Fruit fly (Drosophila melanogaster): ENCODE measurements around the gene Scp2.
A peak's percentile ranks its signal among the peaks of the same experiment; 100 is the strongest.

Scp2 gene

dm6 chr3R:16614241-16614640 lies 30.8 kb upstream of the Scp2 start, which contains the start of gene CG10340 (continued):
- TF ChIP-seq CG10267 (tag; optimal IDR thresholded peaks at IDR 0.05): peak; percentile 17
- TF ChIP-seq nerfin-2 (GFP tag; IDR thresholded peaks at IDR 0.05; ENCODE audit: partially characterized antibody): peak; percentile 59
- TF ChIP-seq Sry-δ (GFP tag; optimal IDR thresholded peaks at IDR 0.05): peak; percentile 81
- 0 out of 2 replicates have a peak, but pooled peaks have one; percentile 39 for TF ChIP-seq CG32532 (GFP tag; IDR thresholded peaks at IDR 0.05)
- TF ChIP-seq sima (GFP tag; optimal IDR thresholded peaks at IDR 0.05): no peak
- TF ChIP-seq CG14710 (tag; optimal IDR thresholded peaks at IDR 0.05): peak; percentile 51
- TF ChIP-seq vnd (GFP tag; IDR thresholded peaks at IDR 0.05; ENCODE audit: partially characterized antibody): peak; percentile 72; the same call in 2 of the 3 replicates
- TF ChIP-seq CG7357 (GFP tag; IDR thresholded peaks at IDR 0.05): no peak
- TF ChIP-seq CG2116 (GFP tag; optimal IDR thresholded peaks at IDR 0.05): peak; percentile 60
- TF ChIP-seq Rfx (GFP tag; IDR thresholded peaks at IDR 0.05): peak; percentile 65
- TF ChIP-seq fru (optimal IDR thresholded peaks at IDR 0.05): no peak
- TF ChIP-seq CG3995 (GFP tag; optimal IDR thresholded peaks at IDR 0.05): peak; percentile 60
- TF ChIP-seq amos (GFP tag; IDR thresholded peaks at IDR 0.05; ENCODE audit: partially characterized antibody): peak; percentile 83
- TF ChIP-seq NC2α (GFP tag; optimal IDR thresholded peaks at IDR 0.05): no peak
- TF ChIP-seq CG9215 (GFP tag; IDR thresholded peaks at IDR 0.05): no peak
- TF ChIP-seq dm (GFP tag; optimal IDR thresholded peaks at IDR 0.05): peak; percentile 41
- TF ChIP-seq Opbp (GFP tag; IDR thresholded peaks at IDR 0.05; ENCODE audit: partially characterized antibody): peak; percentile 87
- TF ChIP-seq grau (tag; optimal IDR thresholded peaks at IDR 0.05): no peak
- peak; percentile 3 for TF ChIP-seq CG18764 (GFP tag; optimal IDR thresholded peaks at IDR 0.05)
- peak in 1 of 2 experiments; percentile 99 for TF ChIP-seq Pdp1 (GFP tag; optimal IDR thresholded peaks at IDR 0.05)
- peak; percentile 33 for TF ChIP-seq tin (GFP tag; optimal IDR thresholded peaks at IDR 0.05)
- TF ChIP-seq pb (GFP tag; optimal IDR thresholded peaks at IDR 0.05): no peak
- peak; percentile 63 to 91 for TF ChIP-seq crp (GFP tag; optimal IDR thresholded peaks at IDR 0.05)
- no peak for TF ChIP-seq bab2 (GFP tag; optimal IDR thresholded peaks at IDR 0.05)
- no peak for TF ChIP-seq CG6813 (GFP tag; optimal IDR thresholded peaks at IDR 0.05)
- TF ChIP-seq Dll (GFP tag; IDR thresholded peaks at IDR 0.05; ENCODE audit: partially characterized antibody): peak; percentile 87
- TF ChIP-seq inv (GFP tag; IDR thresholded peaks at IDR 0.05; ENCODE audit: partially characterized antibody): peak; percentile 66
- TF ChIP-seq Dek (tag; optimal IDR thresholded peaks at IDR 0.05): no peak
- no peak for TF ChIP-seq dysf (GFP tag; IDR thresholded peaks at IDR 0.05)
- TF ChIP-seq usp (GFP tag; optimal IDR thresholded peaks at IDR 0.05): no peak
- TF ChIP-seq mam (GFP tag; optimal IDR thresholded peaks at IDR 0.05): peak; percentile 4
- peak; percentile 15 for TF ChIP-seq phol (tag; optimal IDR thresholded peaks at IDR 0.05)
- no peak for TF ChIP-seq Usf (GFP tag; optimal IDR thresholded peaks at IDR 0.05)
- peak; percentile 59 for TF ChIP-seq pzg (GFP tag; optimal IDR thresholded peaks at IDR 0.05)
- TF ChIP-seq sqz (GFP tag; optimal IDR thresholded peaks at IDR 0.05): no peak
- peak; percentile 83 for TF ChIP-seq Scr (GFP tag; IDR thresholded peaks at IDR 0.05; ENCODE audit: partially characterized antibody)
- TF ChIP-seq E2f2 (GFP tag; IDR thresholded peaks at IDR 0.05): peak; percentile 87
- no peak for TF ChIP-seq CG8089 (GFP tag; optimal IDR thresholded peaks at IDR 0.05)
- no peak for TF ChIP-seq BtbVII (GFP tag; optimal IDR thresholded peaks at IDR 0.05)
- TF ChIP-seq unc-4 (GFP tag; IDR thresholded peaks at IDR 0.05; ENCODE audit: partially characterized antibody): peak; percentile 85
- TF ChIP-seq Neu2 (GFP tag; optimal IDR thresholded peaks at IDR 0.05; ENCODE audit: borderline replicate concordance): no peak
- 0 out of 3 replicates have a peak, but pooled peaks have one; percentile 30 for TF ChIP-seq CG34422 (GFP tag; IDR thresholded peaks at IDR 0.05)
- TF ChIP-seq ato (GFP tag; IDR thresholded peaks at IDR 0.05; ENCODE audit: partially characterized antibody): peak; percentile 63
- TF ChIP-seq twi (tag; optimal IDR thresholded peaks at IDR 0.05): no peak
- TF ChIP-seq CG16779 (GFP tag; IDR thresholded peaks at IDR 0.05): no peak
- no peak for TF ChIP-seq cwo (GFP tag; optimal IDR thresholded peaks at IDR 0.05)
- TF ChIP-seq CoRest (tag; optimal IDR thresholded peaks at IDR 0.05): peak; percentile 34
- peak; percentile 78 for TF ChIP-seq Dp (GFP tag; optimal IDR thresholded peaks at IDR 0.05)
- no peak for TF ChIP-seq nerfin-1 (tag; optimal IDR thresholded peaks at IDR 0.05)
- no peak for TF ChIP-seq CrebB (tag; optimal IDR thresholded peaks at IDR 0.05)
